Fruit fly (Drosophila melanogaster): ENCODE data around the gene CG32152.

CG32152 gene

dm6 chr3L:16173818-16174601 is 30.2 kb upstream of the CG32152 start:
- TF ChIP-seq CTCF (optimal IDR thresholded peaks at IDR 0.05) (no peak), CG8478 (optimal IDR thresholded peaks at IDR 0.05) (no peak)

- TF ChIP-seq CTCF (optimal IDR thresholded peaks at IDR 0.05) (no peak), CG8478 (optimal IDR thresholded peaks at IDR 0.05) (no peak)
These were observed 29.0 kb upstream of the CG32152 start for dm6 chr3L:16172809-16173276.

- TF ChIP-seq CG8478 (optimal IDR thresholded peaks at IDR 0.05), result no peak
These were observed 28.5 kb upstream of the CG32152 start for dm6 chr3L:16172381-16172780.

dm6 chr3L:16171280-16171679 is 27.4 kb upstream of the CG32152 start, which contains the start of gene CG33795:
Gene CG33795, minus strand, starts transcription at chr3L:16171380.
- TF ChIP-seq CG8478 (optimal IDR thresholded peaks at IDR 0.05) (no peak), CTCF (optimal IDR thresholded peaks at IDR 0.05) (no peak)

- TF ChIP-seq CG8478 (optimal IDR thresholded peaks at IDR 0.05) (no peak), CTCF (optimal IDR thresholded peaks at IDR 0.05) (no peak)
These were observed 26.2 kb upstream of the CG32152 start, which contains the start of gene CG33796 for dm6 chr3L:16170006-16170405. Gene CG33796, minus strand, starts transcription at chr3L:16170106.

dm6 chr3L:16168503-16169189 is 24.8 kb upstream of the CG32152 start:
- TF ChIP-seq CTCF (optimal IDR thresholded peaks at IDR 0.05), result no peak
- no peak for TF ChIP-seq CG8478 (optimal IDR thresholded peaks at IDR 0.05)

dm6 chr3L:16167723-16168386 is 24.0 kb upstream of the CG32152 start:
- TF ChIP-seq CTCF (optimal IDR thresholded peaks at IDR 0.05), result no peak
- TF ChIP-seq CG8478 (optimal IDR thresholded peaks at IDR 0.05), result no peak

dm6 chr3L:16166998-16167344 is 23.1 kb upstream of the CG32152 start:
- TF ChIP-seq CTCF (optimal IDR thresholded peaks at IDR 0.05), result no peak
- TF ChIP-seq CG8478 (optimal IDR thresholded peaks at IDR 0.05), result no peak

dm6 chr3L:16166217-16166997 is 22.6 kb upstream of the CG32152 start:
- TF ChIP-seq CTCF (optimal IDR thresholded peaks at IDR 0.05) (no peak), CG8478 (optimal IDR thresholded peaks at IDR 0.05) (no peak)

- TF ChIP-seq CTCF (optimal IDR thresholded peaks at IDR 0.05), result no peak
- no peak for TF ChIP-seq CG8478 (optimal IDR thresholded peaks at IDR 0.05)
These were observed 21.7 kb upstream of the CG32152 start for dm6 chr3L:16165356-16166168.

dm6 chr3L:16164150-16165039 is 20.6 kb upstream of the CG32152 start, which contains the start of gene CG5151:
Gene CG5151, minus strand, starts transcription at chr3L:16164701.
- TF ChIP-seq CTCF (optimal IDR thresholded peaks at IDR 0.05), result peak; percentile 30 to 41
- TF ChIP-seq CG8478 (optimal IDR thresholded peaks at IDR 0.05), result no peak

- TF ChIP-seq CG8478 (optimal IDR thresholded peaks at IDR 0.05) (no peak), CTCF (optimal IDR thresholded peaks at IDR 0.05) (no peak)
These were observed 18.2 kb upstream of the CG32152 start for dm6 chr3L:16161847-16162556.
